Worm (Caenorhabditis elegans) whole organism, L4/young adult: Measurements from ENCODE around the gene T04C12.7.

Experiments
- W03F9.2 ChIP-seq: fragments of 150-350 bp; optimal IDR thresholded peaks from 2 replicates; lab custom pipeline; 2014; ENCODE audit warnings: missing biosample characterization, missing genetic modification characterization
- dao-5 ChIP-seq: sonication (generic microtip); optimal IDR thresholded peaks from 2 replicates; lab custom pipeline; 2016; ENCODE audit warnings: missing genotype, missing genetic modification characterization, moderate library complexity, missing compliant biosample characterization
- him-1 ChIP-seq: sonication (generic microtip); optimal IDR thresholded peaks from 2 replicates; lab custom pipeline; 2016; ENCODE audit warnings: missing genotype, missing genetic modification reagents, missing genetic modification characterization, missing compliant biosample characterization

Gene T04C12.7

DNA sequence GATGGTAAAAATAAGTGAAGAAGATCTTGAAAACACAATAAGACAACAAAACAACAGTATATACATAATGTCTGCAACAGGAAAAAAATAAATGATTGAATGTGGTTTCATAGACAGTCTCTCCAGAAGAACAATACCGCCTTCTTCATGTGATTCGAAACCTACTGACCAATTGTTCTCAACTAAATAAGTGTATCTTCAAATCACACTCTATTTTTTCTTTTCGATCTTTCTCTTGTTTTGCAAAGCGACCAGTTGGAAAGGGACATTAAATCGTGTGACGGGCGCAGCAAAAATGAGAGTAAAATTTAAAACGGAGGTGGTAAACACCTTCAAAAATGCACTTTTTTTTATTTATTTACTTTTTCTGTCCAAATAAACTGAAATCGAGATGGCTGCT, 8.0 kb downstream of the T04C12.7 start:
- TF ChIP-seq W03F9.2, result no peak
- TF ChIP-seq dao-5, result no peak
- no peak for TF ChIP-seq him-1 (tag; lab: Kevin White, UChicago)

DNA sequence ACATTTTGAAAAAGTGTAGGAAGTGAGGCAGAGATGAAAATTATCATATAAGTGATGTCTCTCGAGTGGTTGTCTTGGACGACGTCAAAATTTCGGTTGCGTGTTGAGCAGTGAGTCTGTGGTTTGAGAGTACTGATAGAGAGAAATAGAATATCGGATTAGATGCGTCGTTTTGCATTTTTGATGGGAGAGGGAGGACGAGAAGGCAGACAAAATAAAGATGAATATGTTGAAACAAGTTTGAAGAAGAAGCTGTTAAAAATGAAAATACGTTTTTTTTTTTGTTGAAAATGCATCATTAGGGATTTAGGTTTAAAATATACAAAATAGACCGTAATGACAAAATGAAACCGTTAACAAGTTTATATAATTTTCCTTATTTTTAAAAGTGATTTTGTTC, 9.2 kb downstream of the T04C12.7 start, which contains the start of gene T04C12.9:
Gene T04C12.9 (minus strand): TSS at position 101 of the 400 bp plus-strand sequence.
- TF ChIP-seq W03F9.2 (no peak), him-1 (tag; lab: Kevin White, UChicago) (no peak), dao-5 (no peak)

DNA sequence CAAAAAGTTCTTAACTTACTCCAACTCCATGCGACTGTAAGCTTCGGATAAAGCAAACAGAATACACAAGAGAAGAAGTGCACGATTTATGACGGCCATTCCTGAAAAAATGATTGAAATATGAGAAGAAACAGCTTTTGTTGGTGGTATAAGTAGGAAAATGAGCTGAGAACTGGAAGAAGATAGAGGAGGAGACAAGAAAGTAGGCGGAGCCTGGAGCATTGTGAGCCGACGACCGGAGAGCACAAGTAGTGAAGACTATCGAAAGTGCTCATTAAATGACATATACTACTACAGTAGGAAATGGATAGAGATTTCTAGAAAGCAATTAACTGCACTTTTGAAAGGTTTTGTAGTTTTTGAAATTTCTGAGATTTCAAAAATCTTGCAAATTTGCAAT, 11.6 kb downstream of the T04C12.7 start, which contains the start of gene nlp-80:
Gene nlp-80 (minus strand): TSS at position 101 of the 400 bp plus-strand sequence.
- TF ChIP-seq W03F9.2, result no peak

DNA sequence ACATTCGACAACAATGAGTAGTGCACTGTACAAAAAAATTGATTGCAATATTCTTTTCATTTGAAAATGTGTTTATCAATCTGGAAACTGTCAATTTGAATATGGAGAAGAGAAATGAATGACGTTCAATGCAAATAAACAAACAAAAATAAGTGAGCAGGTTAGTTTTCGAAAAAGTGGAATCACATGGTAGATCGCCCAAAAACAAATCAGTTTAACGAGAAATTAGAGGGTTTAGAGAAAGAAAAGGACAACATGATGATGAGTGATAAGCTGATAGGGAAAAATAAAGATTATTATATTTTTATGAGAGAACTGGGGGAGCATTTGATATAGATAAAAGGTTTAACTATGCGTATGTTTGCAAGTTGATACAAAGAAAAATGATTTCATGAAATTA, 15.3 kb downstream of the T04C12.7 start, which contains the start of gene T04C12.8:
Gene T04C12.8 (minus strand): TSS at position 82 of the 400 bp plus-strand sequence.
- TF ChIP-seq him-1 (tag; lab: Kevin White, UChicago), result no peak
- TF ChIP-seq W03F9.2, result peak; percentile 51

DNA sequence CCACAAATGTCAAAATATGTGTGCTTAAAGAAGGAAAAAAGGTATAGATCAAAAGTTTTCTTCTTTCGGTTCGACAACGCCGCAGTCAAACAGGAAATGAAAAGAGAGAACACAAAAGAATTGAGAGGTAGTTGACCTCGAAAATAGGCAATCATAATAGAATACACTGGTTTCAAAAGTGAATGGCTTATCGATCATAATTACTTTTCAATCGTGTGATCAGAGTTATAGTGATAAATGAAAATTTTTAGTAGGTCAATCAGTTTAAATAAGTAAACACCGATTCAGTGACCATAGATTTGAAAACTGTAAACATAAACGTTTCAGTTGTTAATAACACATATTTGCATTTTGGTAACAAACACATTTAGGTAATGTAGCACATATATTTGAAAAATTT, 16.5 kb downstream of the T04C12.7 start:
- TF ChIP-seq dao-5, result no peak
- TF ChIP-seq him-1 (tag; lab: Kevin White, UChicago), result no peak
- no peak for TF ChIP-seq W03F9.2

DNA sequence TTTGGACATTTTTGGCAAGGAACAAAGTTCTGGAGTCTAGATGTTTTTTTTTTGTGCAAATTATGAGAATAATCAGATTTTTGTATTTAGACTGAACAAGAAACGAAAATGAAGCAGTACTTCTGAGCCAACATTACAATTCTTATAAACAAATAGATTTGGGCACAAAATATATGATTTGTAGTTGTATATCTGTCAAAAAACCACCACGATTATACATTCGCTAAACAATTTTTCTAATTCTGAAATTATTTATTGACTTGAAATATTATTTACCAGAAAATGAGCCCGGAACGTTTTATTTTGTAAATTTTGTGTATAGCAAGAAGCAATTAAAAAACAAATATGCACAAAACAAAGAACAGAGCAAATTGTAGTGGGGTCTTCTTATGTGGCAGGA, 17.5 kb downstream of the T04C12.7 start:
- TF ChIP-seq W03F9.2 (no peak), dao-5 (no peak), him-1 (tag; lab: Kevin White, UChicago) (no peak)

DNA sequence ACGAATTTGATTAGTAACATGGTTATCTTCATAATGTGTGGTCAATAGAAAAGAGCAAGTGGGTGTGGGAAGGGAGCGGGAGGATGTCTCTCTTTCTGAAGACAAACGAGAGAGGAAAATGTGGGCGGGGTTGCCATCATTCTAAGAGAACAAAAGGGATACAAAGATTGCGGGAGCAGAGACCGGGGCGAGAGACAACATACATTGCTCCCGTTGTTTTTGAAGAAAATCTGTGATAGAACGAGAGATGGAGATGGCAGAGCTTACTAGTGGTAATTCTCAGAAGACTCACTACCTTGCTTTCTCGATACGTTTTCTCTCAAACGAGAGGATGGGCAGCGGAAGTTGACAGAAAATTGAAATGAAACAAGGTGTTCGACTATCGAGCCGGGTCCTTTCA, 19.4 kb downstream of the T04C12.7 start:
- TF ChIP-seq W03F9.2 (no peak), him-1 (tag; lab: Kevin White, UChicago) (no peak), dao-5 (no peak)

DNA sequence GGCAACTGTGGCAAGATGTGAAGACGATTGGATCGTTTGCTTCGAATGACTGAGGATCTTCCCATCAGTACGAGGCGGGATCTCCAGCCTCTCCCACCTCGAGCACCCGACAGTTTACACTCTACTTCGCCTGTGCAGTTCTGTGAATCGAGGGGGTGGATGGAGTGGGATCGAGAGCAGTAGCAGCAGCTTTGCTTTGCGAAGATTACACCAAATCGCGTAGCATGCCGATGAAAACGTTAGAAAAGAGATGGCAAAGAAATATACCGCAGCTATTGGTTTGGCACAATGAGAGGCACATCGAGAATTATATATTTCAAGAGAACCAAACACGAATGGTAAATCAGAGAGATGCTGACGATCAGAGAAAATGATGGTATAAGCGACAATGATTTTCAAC, 20.5 kb downstream of the T04C12.7 start, which contains the start of gene act-3:
Gene act-3 (minus strand): TSS at position 51 of the 400 bp plus-strand sequence.
- TF ChIP-seq W03F9.2 (no peak), dao-5 (no peak), him-1 (tag; lab: Kevin White, UChicago) (no peak)

DNA sequence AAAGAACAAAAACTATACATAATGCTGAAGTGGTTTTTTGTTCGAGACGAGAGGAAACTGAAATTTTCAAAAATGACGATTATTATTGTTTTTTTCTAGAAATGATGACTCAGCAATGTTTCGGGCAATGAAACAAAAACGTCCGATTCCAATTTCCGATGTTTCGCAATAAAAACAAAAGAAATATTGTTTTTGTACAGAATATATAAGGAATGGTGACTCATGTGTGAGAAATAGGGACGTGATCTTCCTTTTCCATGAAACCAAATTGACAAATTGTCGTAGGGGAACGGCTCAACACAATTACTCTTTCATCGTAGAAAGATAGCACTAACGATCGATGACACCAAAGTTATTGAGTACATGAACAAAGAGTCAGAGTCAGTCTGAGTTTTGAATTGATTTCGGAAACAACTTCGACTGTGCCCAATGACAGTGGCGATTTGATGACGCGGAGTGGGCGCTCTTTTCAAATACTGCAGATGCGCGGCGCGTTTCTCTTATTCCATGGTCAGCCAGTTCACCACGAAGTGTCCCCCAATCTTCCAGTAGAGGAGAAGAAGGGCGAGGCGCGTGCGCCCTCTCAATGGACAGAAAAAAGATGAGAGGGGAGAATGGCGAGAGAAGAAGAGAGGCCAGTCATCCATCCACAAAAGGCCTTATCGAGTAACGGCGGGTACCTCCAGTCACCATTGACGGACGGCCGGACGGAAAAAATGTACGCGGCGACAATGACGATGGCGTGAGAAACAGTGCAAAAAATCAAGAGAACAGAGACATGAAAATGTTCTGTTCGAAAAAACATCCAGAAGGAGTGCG, 21.5 kb downstream of the T04C12.7 start:
- TF ChIP-seq W03F9.2 (no peak), dao-5 (no peak), him-1 (tag; lab: Kevin White, UChicago) (no peak)

DNA sequence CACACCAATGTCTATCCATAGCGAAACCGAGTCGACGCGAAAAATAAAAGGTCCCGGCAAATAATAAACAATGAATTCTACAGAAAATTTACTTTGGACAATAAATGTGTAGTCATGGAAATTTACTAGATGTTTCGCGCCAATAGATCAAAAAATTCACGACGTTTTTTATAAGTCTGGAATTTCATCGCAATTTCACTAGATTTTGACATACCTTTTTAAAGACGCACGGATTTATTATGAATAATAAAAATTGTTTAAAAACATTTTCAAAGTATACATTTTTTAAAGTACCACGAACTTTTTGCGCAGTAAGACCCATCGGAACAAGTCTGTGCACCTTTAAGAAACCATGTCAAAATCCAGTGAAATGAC, 22.1 kb downstream of the T04C12.7 start:
- TF ChIP-seq W03F9.2 (no peak), dao-5 (no peak), him-1 (tag; lab: Kevin White, UChicago) (no peak)

DNA sequence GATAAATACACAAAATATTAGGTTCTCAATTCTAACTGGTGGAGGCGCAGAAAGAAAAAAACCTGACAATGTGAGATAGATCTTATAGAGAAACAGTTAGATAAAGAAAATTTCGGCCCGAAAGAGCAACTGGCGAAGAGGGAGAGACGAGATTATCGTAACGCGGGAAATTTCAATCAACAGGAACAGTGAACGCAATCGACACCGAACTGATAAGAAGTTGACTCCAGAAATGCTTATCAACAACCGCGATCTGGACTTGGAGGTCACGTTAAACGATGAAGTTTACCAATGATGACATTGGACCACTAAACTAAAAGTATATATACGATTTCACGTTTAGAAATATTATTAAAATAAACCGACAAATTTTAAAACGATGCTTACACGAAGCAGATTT, 22.5 kb downstream of the T04C12.7 start:
- no peak for TF ChIP-seq W03F9.2
- peak; percentile 25 for TF ChIP-seq dao-5
- no peak for TF ChIP-seq him-1 (tag; lab: Kevin White, UChicago)

DNA sequence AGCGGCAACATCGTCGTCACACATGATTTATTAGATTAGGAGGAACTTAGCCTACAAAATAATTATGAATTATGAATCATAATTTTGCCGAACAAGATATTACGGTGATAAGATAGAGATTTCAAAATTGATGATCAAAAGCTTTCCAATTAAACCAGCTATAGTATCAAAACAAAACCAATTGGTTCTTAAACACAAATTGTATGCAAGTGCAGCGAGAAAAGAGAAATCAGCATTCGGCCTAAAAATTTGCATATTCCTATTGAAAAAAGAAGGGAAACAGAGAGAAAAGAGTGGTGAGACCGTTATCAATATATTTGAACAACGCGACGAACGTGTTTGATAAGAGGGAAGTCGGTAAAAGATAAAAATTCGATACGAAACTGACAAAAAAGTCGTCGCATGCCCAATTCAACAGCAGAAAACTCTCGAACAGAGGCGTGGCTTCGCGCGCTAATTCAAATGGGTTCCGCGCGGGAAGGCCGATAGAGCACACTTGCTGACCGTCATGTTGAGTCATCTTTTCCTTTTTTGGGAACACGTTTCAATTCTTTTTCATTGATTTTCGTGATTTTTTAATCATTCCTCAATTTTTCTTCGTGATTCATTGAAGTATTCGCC, 24.3 kb downstream of the T04C12.7 start, which contains the start of gene act-2:
Gene act-2 (minus strand): TSS at position 51 of the 621 bp plus-strand sequence.
- TF ChIP-seq W03F9.2, result peak; percentile 80
- TF ChIP-seq dao-5, result no peak
- TF ChIP-seq him-1 (tag; lab: Kevin White, UChicago), result no peak

DNA sequence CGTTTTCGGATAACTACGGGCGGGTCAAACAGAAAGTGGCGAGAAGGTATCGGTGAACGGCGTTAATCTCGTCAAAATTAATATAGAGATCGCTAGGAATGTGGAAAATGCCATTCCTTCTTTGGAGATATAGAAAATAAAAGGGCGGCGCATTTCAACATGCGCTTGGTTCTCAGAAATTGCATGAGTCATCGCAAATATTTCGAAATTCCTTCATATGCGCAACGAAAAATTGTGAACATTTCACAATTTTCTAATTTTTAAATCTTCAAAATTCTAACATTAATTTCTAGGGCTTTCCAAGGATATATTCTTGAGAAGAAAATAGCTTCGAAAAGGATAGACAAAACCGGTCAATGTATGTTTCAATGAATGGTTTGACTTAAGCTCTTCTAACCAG, 24.9 kb downstream of the T04C12.7 start:
- TF ChIP-seq him-1 (tag; lab: Kevin White, UChicago) (no peak), W03F9.2 (no peak), dao-5 (no peak)

DNA sequence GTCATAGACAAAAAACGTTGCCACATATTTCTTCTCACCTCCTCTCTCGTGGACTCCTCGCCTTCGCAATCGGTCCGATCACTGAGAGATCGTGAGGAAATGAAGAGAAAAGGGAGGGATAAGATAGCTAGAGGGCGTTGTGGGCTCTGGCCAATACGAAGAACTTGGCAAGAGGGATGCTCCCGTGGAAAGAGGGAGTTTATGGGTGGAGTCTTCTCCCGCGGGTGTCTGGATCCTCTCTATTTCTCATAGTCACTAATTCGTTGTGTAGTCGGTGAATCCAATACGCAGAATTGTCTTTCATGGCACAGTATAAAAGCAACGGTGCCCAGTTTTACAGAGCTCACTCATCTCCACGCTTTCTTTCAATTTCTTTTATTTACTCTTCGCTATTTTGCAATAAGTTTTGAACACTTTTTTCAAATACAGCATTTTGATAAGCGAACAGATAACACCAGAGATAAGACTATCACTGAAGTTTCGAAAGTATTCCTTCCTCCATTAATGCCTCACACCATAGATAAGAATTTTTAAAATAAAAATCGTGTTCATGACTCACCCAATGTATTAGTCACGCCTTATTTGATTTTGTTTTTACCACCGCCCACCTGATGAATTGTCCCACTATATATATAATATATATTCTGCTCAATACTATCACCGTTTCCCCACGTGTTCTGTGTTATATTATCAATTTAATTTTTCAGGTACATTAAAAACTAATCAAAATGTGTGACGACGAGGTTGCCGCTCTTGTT, 26.6 kb downstream of the T04C12.7 start, which contains the start of gene act-1:
Gene act-1 (plus strand): TSS at position 708 of the 758 bp plus-strand sequence.
- TF ChIP-seq dao-5, result no peak
- no peak for TF ChIP-seq W03F9.2
- TF ChIP-seq him-1 (tag; lab: Kevin White, UChicago), result no peak
